Worm (Caenorhabditis elegans): ENCODE data around the gene F01D5.3.
"Not testable (repeated sequence)": the region's sequence is repeated elsewhere in the genome, so short reads cannot be mapped to it uniquely, and the experiment has no call there.

Gene F01D5.3

DNA sequence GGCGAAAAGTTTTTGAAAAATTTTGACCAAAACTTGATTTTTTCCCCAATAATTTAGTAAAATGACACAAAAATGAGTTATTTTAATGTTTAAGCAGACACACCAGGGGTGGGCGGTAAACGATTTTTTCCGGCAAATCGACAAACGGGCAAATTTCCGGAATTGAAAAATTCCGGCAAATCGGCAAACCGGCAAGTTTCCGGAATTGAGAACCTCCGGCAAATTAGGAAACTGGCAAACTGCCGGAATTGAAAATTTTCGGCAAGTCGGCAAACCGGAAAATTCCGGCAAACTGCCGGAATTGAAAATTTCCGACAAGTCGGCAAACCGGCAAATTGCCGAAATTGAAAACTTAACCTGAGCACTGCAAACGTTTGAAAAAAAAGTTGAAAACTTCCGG is 32.8 kb upstream of the F01D5.3 start:
- TF ChIP-seq blmp-1 (tag; optimal IDR thresholded peaks at IDR 0.05; ENCODE audit: insufficient read depth), result no peak
- peak; percentile 5 for TF ChIP-seq nhr-129 (tag; optimal IDR thresholded peaks at IDR 0.05)
- TF ChIP-seq F13H6.1 (tag; optimal IDR thresholded peaks at IDR 0.05), result peak; percentile 21

DNA sequence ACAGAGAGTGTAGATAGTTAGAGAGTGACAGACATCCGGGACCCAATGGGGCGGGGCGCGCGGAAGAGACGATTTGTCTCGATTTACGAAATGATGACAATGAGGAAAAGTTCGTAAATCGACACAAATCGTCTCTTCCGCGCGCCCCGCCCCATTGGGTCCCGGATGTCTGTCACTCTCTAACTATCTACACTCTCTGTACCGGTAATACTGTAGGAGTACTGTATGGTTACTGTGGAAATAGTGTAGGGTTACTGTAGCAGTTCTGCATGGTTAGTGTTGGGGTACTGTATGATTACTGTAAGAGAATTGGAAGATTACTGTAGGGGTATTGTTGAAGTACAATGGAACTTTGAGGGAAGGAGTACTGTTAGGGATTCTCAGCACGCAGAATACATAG is 21.3 kb upstream of the F01D5.3 start, which contains the start of gene F01D5.10:
F01D5.10 (minus strand) TSS at position 101 of the 400 bp plus-strand sequence.
- TF ChIP-seq egl-27, peb-1, nhr-6 (tag; optimal IDR thresholded peaks at IDR 0.05): not testable (repeated sequence)

- TF ChIP-seq nhr-129 (tag; optimal IDR thresholded peaks at IDR 0.05), result no peak
- no peak for TF ChIP-seq blmp-1 (tag; optimal IDR thresholded peaks at IDR 0.05; ENCODE audit: insufficient read depth)
- TF ChIP-seq sma-3 (GFP tag; optimal IDR thresholded peaks at IDR 0.05), result no peak
- no peak for TF ChIP-seq lin-39 (tag; optimal IDR thresholded peaks at IDR 0.05)
- no peak for TF ChIP-seq crh-2 (tag; optimal IDR thresholded peaks at IDR 0.05)
- no peak for TF ChIP-seq nhr-77 (tag; optimal IDR thresholded peaks at IDR 0.05)
- no peak for TF ChIP-seq ztf-1 (GFP tag; conservative IDR thresholded peaks at IDR 0.05)
- no peak for TF ChIP-seq lin-11 (tag; optimal IDR thresholded peaks at IDR 0.05)
- TF ChIP-seq nhr-23 (tag; optimal IDR thresholded peaks at IDR 0.05), result no peak
- TF ChIP-seq unc-55 (GFP tag; optimal IDR thresholded peaks at IDR 0.05), result no peak
- no peak for TF ChIP-seq nhr-6 (tag; optimal IDR thresholded peaks at IDR 0.05)
- TF ChIP-seq sem-4 (tag; optimal IDR thresholded peaks at IDR 0.05), result no peak
- TF ChIP-seq ceh-82 (tag; optimal IDR thresholded peaks at IDR 0.05), result no peak
- TF ChIP-seq unc-39 (tag; optimal IDR thresholded peaks at IDR 0.05), result no peak
Observed at ce11 chrII:14018887-14019286, 18.9 kb upstream of the F01D5.3 start.

ce11 chrII:14018192-14018591 is 18.2 kb upstream of the F01D5.3 start:
- no peak for TF ChIP-seq nhr-12 (tag; optimal IDR thresholded peaks at IDR 0.05)
- peak; percentile 99 for TF ChIP-seq snpc-4 (tag; optimal IDR thresholded peaks at IDR 0.05)
- TF ChIP-seq sma-9 (GFP tag; optimal IDR thresholded peaks at IDR 0.05), result peak; percentile 78
- no peak for TF ChIP-seq sma-9 (tag; optimal IDR thresholded peaks at IDR 0.05)
- TF ChIP-seq ztf-4 (tag; optimal IDR thresholded peaks at IDR 0.05), result peak; percentile 28
- peak; percentile 33 for TF ChIP-seq fos-1 (tag; optimal IDR thresholded peaks at IDR 0.05)
- TF ChIP-seq F13H6.1 (tag; optimal IDR thresholded peaks at IDR 0.05), result peak; percentile 77
- TF ChIP-seq aly-2 (tag; optimal IDR thresholded peaks at IDR 0.05), result no peak
- peak; percentile 66 to 77 for TF ChIP-seq lsy-2 (tag; optimal IDR thresholded peaks at IDR 0.05)
- TF ChIP-seq skn-1 (tag; optimal IDR thresholded peaks at IDR 0.05), result no peak
- peak; percentile 85 for TF ChIP-seq gmeb-1 (tag; optimal IDR thresholded peaks at IDR 0.05)
- peak; percentile 26 for TF ChIP-seq nhr-10 (tag; optimal IDR thresholded peaks at IDR 0.05)
- peak; percentile 85 for TF ChIP-seq crh-2 (tag; optimal IDR thresholded peaks at IDR 0.05)
- peak; percentile 82 for TF ChIP-seq Y55F3AM.14 (GFP tag; optimal IDR thresholded peaks at IDR 0.05)
- TF ChIP-seq nhr-129 (tag; optimal IDR thresholded peaks at IDR 0.05), result peak; percentile 46
- peak; percentile 53 for TF ChIP-seq unc-55 (GFP tag; optimal IDR thresholded peaks at IDR 0.05)
- TF ChIP-seq C34F6.9 (tag; optimal IDR thresholded peaks at IDR 0.05), result peak; percentile 44
- TF ChIP-seq lin-11 (tag; optimal IDR thresholded peaks at IDR 0.05), result peak; percentile 63
- TF ChIP-seq nhr-23 (tag; optimal IDR thresholded peaks at IDR 0.05), result no peak
- TF ChIP-seq mdl-1 (tag; optimal IDR thresholded peaks at IDR 0.05), result peak; percentile 6 to 42
- no peak for TF ChIP-seq unc-39 (tag; optimal IDR thresholded peaks at IDR 0.05)
- peak; percentile 40 for TF ChIP-seq egl-27 (tag; optimal IDR thresholded peaks at IDR 0.05)
- TF ChIP-seq nhr-25 (tag; optimal IDR thresholded peaks at IDR 0.05), result peak; percentile 45
- TF ChIP-seq ztf-1 (GFP tag; conservative IDR thresholded peaks at IDR 0.05), result 0 out of 2 replicates have a peak, but pooled peaks have one; percentile 80
- no peak for TF ChIP-seq unc-62 (GFP tag; optimal IDR thresholded peaks at IDR 0.05)
- TF ChIP-seq sma-3 (GFP tag; optimal IDR thresholded peaks at IDR 0.05), result peak; percentile 96
- no peak for TF ChIP-seq ceh-82 (tag; optimal IDR thresholded peaks at IDR 0.05)
- peak; percentile 87 for TF ChIP-seq nhr-21 (tag; optimal IDR thresholded peaks at IDR 0.05)
- peak; percentile 99 for TF ChIP-seq ama-1 (optimal IDR thresholded peaks at IDR 0.05)
- peak; percentile 80 for TF ChIP-seq ceh-16 (tag; optimal IDR thresholded peaks at IDR 0.05)
- peak; percentile 67 for TF ChIP-seq nhr-77 (tag; optimal IDR thresholded peaks at IDR 0.05)
- peak; percentile 82 for TF ChIP-seq lin-13 (GFP tag; optimal IDR thresholded peaks at IDR 0.05)
- TF ChIP-seq nhr-6 (tag; optimal IDR thresholded peaks at IDR 0.05), result no peak

Data from whole organism, L2 larva.